Fruit fly (Drosophila melanogaster) whole organism, embryonic: ENCODE data around the gene Sec23.

Experiments
- Bteb2 ChIP-seq: fragments of 200-800 bp; sonication (Bioruptor generic); optimal IDR thresholded peaks from 2 replicates; lab custom pipeline; 2016; ENCODE audit warnings: missing biosample characterization, missing genetic modification characterization
- C15 ChIP-seq: fragments of 200-800 bp; sonication (Bioruptor generic); IDR thresholded peaks from 3 replicates; pipeline ENCODE4 v1.3.6; 2022; ENCODE audit warnings: missing biosample characterization, missing genetic modification characterization
- CG12219 ChIP-seq: fragments of 200-800 bp; sonication (Bioruptor generic); optimal IDR thresholded peaks from 3 replicates; lab custom pipeline; 2018; ENCODE audit warnings: missing biosample characterization, mild to moderate bottlenecking, missing genetic modification characterization
- CG12236 ChIP-seq: fragments of 200-800 bp; sonication (Bioruptor generic); optimal IDR thresholded peaks from 2 replicates; lab custom pipeline; 2016; ENCODE audit warnings: missing biosample characterization, missing genetic modification characterization
- CG13624 ChIP-seq: fragments of 200-800 bp; sonication (Bioruptor generic); optimal IDR thresholded peaks from 2 replicates; lab custom pipeline; 2016; ENCODE audit warnings: missing biosample characterization, missing genetic modification characterization
- CG15479 ChIP-seq: fragments of 200-800 bp; sonication (Bioruptor generic); optimal IDR thresholded peaks from 3 replicates; lab custom pipeline; 2019; ENCODE audit warnings: missing biosample characterization, mild to moderate bottlenecking, missing genetic modification characterization, moderate library complexity
- CG1647 ChIP-seq: fragments of 200-800 bp; sonication (Bioruptor generic); optimal IDR thresholded peaks from 3 replicates; lab custom pipeline; 2016; ENCODE audit warnings: missing biosample characterization, missing genetic modification characterization
- CG16815 ChIP-seq: fragments of 200-800 bp; sonication (Bioruptor generic); optimal IDR thresholded peaks from 3 replicates; lab custom pipeline; 2017; ENCODE audit warnings: missing biosample characterization, mild to moderate bottlenecking, missing genetic modification characterization
- CG17359 ChIP-seq: fragments of 200-800 bp; sonication (Bioruptor generic); optimal IDR thresholded peaks from 3 replicates; lab custom pipeline; 2018; ENCODE audit warnings: missing biosample characterization, mild to moderate bottlenecking, missing genetic modification characterization, moderate library complexity
- CG3065 ChIP-seq: fragments of 200-800 bp; sonication (Bioruptor generic); optimal IDR thresholded peaks from 2 replicates; lab custom pipeline; 2016; ENCODE audit warnings: missing biosample characterization, missing genetic modification characterization
- CG3163 ChIP-seq: fragments of 200-800 bp; sonication (Bioruptor generic); optimal IDR thresholded peaks from 3 replicates; lab custom pipeline; 2016; ENCODE audit warnings: missing biosample characterization, missing genetic modification characterization
- CG32532 ChIP-seq: fragments of 200-800 bp; sonication (Bioruptor generic); IDR thresholded peaks from 2 replicates; pipeline ENCODE4 v1.3.6; 2022; ENCODE audit warnings: missing biosample characterization, missing genetic modification characterization
- CG32772 ChIP-seq: fragments of 200-800 bp; sonication (Bioruptor generic); IDR thresholded peaks from 2 replicates; pipeline ENCODE4 v1.3.6; 2022; ENCODE audit warnings: missing biosample characterization, missing genetic modification characterization
- CG34422 ChIP-seq: fragments of 200-800 bp; sonication (Bioruptor generic); IDR thresholded peaks from 3 replicates; pipeline ENCODE4 v1.3.6; 2022; ENCODE audit warnings: missing biosample characterization, missing genetic modification characterization
- CG3726 ChIP-seq: fragments of 200-800 bp; sonication (Bioruptor generic); IDR thresholded peaks from 3 replicates; pipeline ENCODE4, ENCODE4 v1.3.6; 2022; ENCODE audit warnings: missing biosample characterization, missing genetic modification characterization
- CG6175 ChIP-seq: fragments of 200-800 bp; sonication (Bioruptor generic); IDR thresholded peaks from 3 replicates; pipeline ENCODE4 v1.3.6; 2022; ENCODE audit warnings: missing biosample characterization, missing genetic modification characterization
- CG6791 ChIP-seq: fragments of 200-800 bp; sonication (Bioruptor generic); IDR thresholded peaks from 3 replicates; pipeline ENCODE4 v1.3.6; 2022; ENCODE audit warnings: missing biosample characterization, missing genetic modification characterization; ENCODE audit not compliant: partially characterized antibody
- CG9797 ChIP-seq: fragments of 200-800 bp; sonication (Bioruptor generic); optimal IDR thresholded peaks from 3 replicates; lab custom pipeline; 2018; ENCODE audit warnings: missing biosample characterization, mild to moderate bottlenecking, missing genetic modification characterization
- Dfd ChIP-seq, 2 experiments: fragments of >200 bp; optimal IDR thresholded peaks; 2 replicates each; lab custom pipeline; 2017; ENCODE audit warnings: missing biosample characterization in 2 of 2, missing genetic modification characterization in 2 of 2
- Dll ChIP-seq: fragments of 200-800 bp; sonication (Bioruptor generic); IDR thresholded peaks from 4 replicates; pipeline ENCODE4 v1.3.6; 2022; ENCODE audit warnings: missing biosample characterization, missing genetic modification characterization; ENCODE audit not compliant: partially characterized antibody
- HmgZ ChIP-seq: fragments of 200-800 bp; sonication (Bioruptor generic); optimal IDR thresholded peaks from 2 replicates; lab custom pipeline; 2018; ENCODE audit warnings: missing biosample characterization, mild to moderate bottlenecking, missing genetic modification characterization
- Hmr ChIP-seq: fragments of 200-800 bp; sonication (Bioruptor generic); optimal IDR thresholded peaks from 3 replicates; lab custom pipeline; 2017; ENCODE audit warnings: mild to moderate bottlenecking, missing biosample characterization, missing genetic modification reagents, missing genetic modification characterization
- Hr39 ChIP-seq: fragments of >200 bp; optimal IDR thresholded peaks from 2 replicates; lab custom pipeline; 2017
- MBD-R2 ChIP-seq: fragments of 200-800 bp; sonication (Bioruptor generic); IDR thresholded peaks from 2 replicates; pipeline ENCODE4 v1.3.6; 2022; ENCODE audit warnings: missing biosample characterization, missing genetic modification characterization
- MESR4 ChIP-seq: fragments of 200-800 bp; sonication (Bioruptor generic); optimal IDR thresholded peaks from 2 replicates; lab custom pipeline; 2018; ENCODE audit warnings: missing biosample characterization, mild to moderate bottlenecking, missing genetic modification characterization, moderate library complexity
- MTF-1 ChIP-seq: fragments of 200-800 bp; sonication (Bioruptor generic); optimal IDR thresholded peaks from 2 replicates; lab custom pipeline; 2018; ENCODE audit warnings: missing biosample characterization, mild to moderate bottlenecking, missing genetic modification characterization, borderline replicate concordance
- Poxn ChIP-seq: fragments of 200-800 bp; sonication (Bioruptor generic); IDR thresholded peaks from 2 replicates; pipeline ENCODE4 v1.3.6; 2022; ENCODE audit warnings: missing biosample characterization, missing genetic modification characterization
- Sry-δ ChIP-seq: fragments of 200-800 bp; sonication (Bioruptor generic); optimal IDR thresholded peaks from 2 replicates; lab custom pipeline; 2016; ENCODE audit warnings: missing biosample characterization, missing genetic modification characterization
- Trl ChIP-seq, 3 experiments: fragments of >200 bp in 2 of 3; fragments of 200-800 bp in 1 of 3; sonication (Bioruptor generic) in 1 of 3; optimal IDR thresholded peaks; 2 replicates in 1 of 3; 3 replicates in 2 of 3; lab custom pipeline; 2016 to 2017; ENCODE audit warnings: missing biosample characterization in 1 of 3, missing genetic modification characterization in 1 of 3
- ara ChIP-seq: fragments of 200-800 bp; sonication (Bioruptor generic); IDR thresholded peaks from 2 replicates; pipeline ENCODE4 v1.3.6; 2022; ENCODE audit warnings: missing biosample characterization, missing genetic modification characterization
- btn ChIP-seq: fragments of 200-800 bp; sonication (Bioruptor generic); optimal IDR thresholded peaks from 2 replicates; lab custom pipeline; 2016; ENCODE audit warnings: missing biosample characterization, missing genetic modification characterization
- cato ChIP-seq: fragments of 200-800 bp; sonication (Bioruptor generic); optimal IDR thresholded peaks from 2 replicates; lab custom pipeline; 2016; ENCODE audit warnings: missing biosample characterization, missing genetic modification characterization, borderline replicate concordance
- da ChIP-seq: fragments of 200-800 bp; sonication (Bioruptor generic); optimal IDR thresholded peaks from 2 replicates; lab custom pipeline; 2016; ENCODE audit warnings: missing biosample characterization, missing genetic modification characterization
- dimm ChIP-seq: fragments of 200-800 bp; sonication (Bioruptor generic); IDR thresholded peaks from 2 replicates; pipeline ENCODE4 v1.3.6; 2022; ENCODE audit warnings: missing biosample characterization, missing genetic modification characterization
- dmrt99B ChIP-seq: fragments of 200-800 bp; sonication (Bioruptor generic); optimal IDR thresholded peaks from 2 replicates; lab custom pipeline; 2018; ENCODE audit warnings: missing biosample characterization, mild to moderate bottlenecking, missing genetic modification characterization, moderate library complexity
- esg ChIP-seq: fragments of 200-800 bp; sonication (Bioruptor generic); conservative IDR thresholded peaks from 2 replicates; pipeline ENCODE4 v1.3.6; 2022; ENCODE audit warnings: missing biosample characterization, missing genetic modification characterization
- ewg ChIP-seq: fragments of 200-800 bp; sonication (Bioruptor generic); optimal IDR thresholded peaks from 3 replicates; lab custom pipeline; 2017; ENCODE audit warnings: mild to moderate bottlenecking, missing biosample characterization, missing genetic modification reagents, missing genetic modification characterization
- ham ChIP-seq: fragments of 200-800 bp; sonication (Bioruptor generic); IDR thresholded peaks from 2 replicates; pipeline ENCODE4 v1.3.6; 2022; ENCODE audit warnings: missing biosample characterization, missing genetic modification characterization
- hkb ChIP-seq, 2 experiments: fragments of 200-800 bp in 1 of 2; fragments of >200 bp in 1 of 2; sonication (Bioruptor generic) in 1 of 2; IDR thresholded peaks in 1 of 2; optimal IDR thresholded peaks in 1 of 2; 2 replicates each; pipeline versions ENCODE4 v1.3.6 to Lab custom; 2017 to 2022; ENCODE audit warnings: missing biosample characterization in 1 of 2, missing genetic modification characterization in 1 of 2
- jumu ChIP-seq: fragments of 200-800 bp; sonication (Bioruptor generic); optimal IDR thresholded peaks from 3 replicates; lab custom pipeline; 2016; ENCODE audit warnings: missing biosample characterization, missing genetic modification characterization
- pros ChIP-seq: fragments of 200-800 bp; sonication (Bioruptor generic); optimal IDR thresholded peaks from 3 replicates; lab custom pipeline; 2019; ENCODE audit warnings: missing biosample characterization, mild to moderate bottlenecking, missing genetic modification characterization, moderate library complexity
- ro ChIP-seq: fragments of 200-800 bp; sonication (Bioruptor generic); IDR thresholded peaks from 2 replicates; pipeline ENCODE4 v1.3.6; 2022; ENCODE audit warnings: missing biosample characterization, missing genetic modification characterization
- run ChIP-seq: fragments of 200-800 bp; sonication (Bioruptor generic); optimal IDR thresholded peaks from 3 replicates; lab custom pipeline; 2018; ENCODE audit warnings: missing biosample characterization, mild to moderate bottlenecking, missing genetic modification characterization
- sens-2 ChIP-seq: fragments of 200-800 bp; sonication (Bioruptor generic); IDR thresholded peaks from 2 replicates; pipeline ENCODE4 v1.3.6; 2022; ENCODE audit warnings: missing biosample characterization, missing genetic modification characterization
- seq ChIP-seq: fragments of 200-800 bp; sonication (Bioruptor generic); IDR thresholded peaks from 2 replicates; pipeline ENCODE4 v1.3.6; 2022; ENCODE audit warnings: missing biosample characterization, missing genetic modification characterization
- sisA ChIP-seq: fragments of 200-800 bp; sonication (Bioruptor generic); IDR thresholded peaks from 2 replicates; pipeline ENCODE4 v1.3.6; 2022; ENCODE audit warnings: missing biosample characterization, missing genetic modification characterization
- slbo ChIP-seq: fragments of 200-800 bp; sonication (Bioruptor generic); IDR thresholded peaks from 2 replicates; pipeline ENCODE4 v1.3.6; 2022; ENCODE audit warnings: missing biosample characterization, missing genetic modification characterization
- twi ChIP-seq: fragments of 200-800 bp; optimal IDR thresholded peaks from 2 replicates; lab custom pipeline; 2019; ENCODE audit warnings: missing biosample characterization, mild to moderate bottlenecking, missing genetic modification characterization, moderate library complexity

The Sec23 gene

DNA sequence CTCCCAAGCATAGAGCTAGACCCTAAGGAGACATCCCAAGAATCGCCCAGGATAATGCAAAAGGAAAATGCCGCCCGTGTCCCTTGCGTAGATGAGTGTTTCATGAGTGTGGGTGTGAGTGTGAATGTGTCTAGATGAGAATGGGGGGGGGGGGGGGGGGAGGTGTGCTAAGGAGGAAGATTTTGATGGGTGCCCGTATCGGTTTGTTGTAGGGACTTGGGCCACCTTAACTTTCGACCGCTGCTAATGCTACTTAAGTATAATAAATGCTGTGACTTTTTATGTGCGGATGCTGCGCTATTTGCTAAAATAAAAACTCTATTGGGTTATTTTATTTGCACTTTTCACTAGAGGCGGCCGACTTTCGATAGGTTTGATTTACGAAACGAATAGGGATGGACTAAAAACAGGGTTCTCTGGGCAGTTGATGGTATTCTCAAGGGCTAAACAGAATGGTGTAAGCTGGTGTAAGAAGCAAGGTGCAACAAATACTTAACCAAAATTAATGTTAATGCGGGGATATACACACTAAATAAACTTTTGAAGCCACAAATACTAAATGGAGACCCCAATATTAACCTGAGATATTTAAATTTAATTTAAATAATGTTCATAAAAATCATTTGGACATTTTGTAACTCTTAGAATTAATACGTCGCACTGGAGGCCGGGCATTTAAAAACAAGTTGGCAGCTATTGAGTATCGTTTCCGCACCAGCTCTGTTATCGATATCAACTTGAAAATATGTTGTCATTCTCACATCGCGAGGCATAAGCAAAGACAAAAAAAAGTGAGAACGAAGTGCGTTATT lies 20.3 kb downstream of the Sec23 start, which contains the start of the genes Xe7 and Atg17 (continued):
- TF ChIP-seq Dfd (GFP tag; optimal IDR thresholded peaks at IDR 0.05; lab: Kevin White, UChicago), result peak in 1 of 2 experiments; percentile 93
- peak; percentile 87 for TF ChIP-seq jumu (GFP tag; lab: Kevin White, UChicago)
- TF ChIP-seq da (GFP tag; lab: Kevin White, UChicago), result peak; percentile 72
- TF ChIP-seq CG16815 (GFP tag; lab: Kevin White, UChicago), result peak; percentile 94
- peak; percentile 91 for TF ChIP-seq CG34422 (GFP tag; lab: Robert Waterston, UW)
- TF ChIP-seq run (tag; lab: Kevin White, UChicago), result peak; percentile 55
- TF ChIP-seq HmgZ, result peak; percentile 90
- peak; percentile 80 for TF ChIP-seq Poxn
- TF ChIP-seq CG12236, result peak; percentile 53
- TF ChIP-seq twi (tag; lab: Kevin White, UChicago), result peak; percentile 90
- TF ChIP-seq Hmr (GFP tag; lab: Kevin White, UChicago), result peak; percentile 93
- TF ChIP-seq Bteb2, result peak; percentile 84
- TF ChIP-seq sisA, result peak; percentile 95
- TF ChIP-seq Hr39, result peak; percentile 32
- peak; percentile 4 for TF ChIP-seq dmrt99B
- TF ChIP-seq CG3163, result peak; percentile 42
- TF ChIP-seq dimm (GFP tag; lab: Robert Waterston, UW), result peak; percentile 54
- peak; percentile 91 for TF ChIP-seq CG32772 (GFP tag; lab: Robert Waterston, UW)
- TF ChIP-seq seq, result peak; percentile 88
- peak; percentile 96 for TF ChIP-seq MESR4 (GFP tag; lab: Kevin White, UChicago)
- TF ChIP-seq Trl (optimal IDR thresholded peaks at IDR 0.05; lab: Kevin White, UChicago), result no peak
- peak; percentile 89 for TF ChIP-seq Trl (GFP tag; optimal IDR thresholded peaks at IDR 0.05; lab: Kevin White, UChicago)
- TF ChIP-seq ham (GFP tag; lab: Robert Waterston, UW), result peak; percentile 82
- TF ChIP-seq CG3065 (GFP tag; lab: Kevin White, UChicago), result peak; percentile 84
- TF ChIP-seq CG15479 (GFP tag; lab: Kevin White, UChicago), result no peak
- TF ChIP-seq CG3726, result peak; percentile 73; the same call in 2 of the 3 replicates
- TF ChIP-seq Dll (GFP tag; lab: Robert Waterston, UW), result peak; percentile 74
- TF ChIP-seq CG12219 (GFP tag; lab: Kevin White, UChicago), result peak; percentile 68
- peak; percentile 89 for TF ChIP-seq CG1647 (GFP tag; lab: Kevin White, UChicago)
- no peak for TF ChIP-seq pros (GFP tag; lab: Kevin White, UChicago)
- peak; percentile 74 for TF ChIP-seq ro (GFP tag; lab: Robert Waterston, UW)
- TF ChIP-seq CG6175 (GFP tag; lab: Robert Waterston, UW), result peak; percentile 85; the same call in 2 of the 3 replicates
- peak; percentile 77 for TF ChIP-seq ara (GFP tag; lab: Robert Waterston, UW)
- peak; percentile 80 for TF ChIP-seq ewg (GFP tag; lab: Kevin White, UChicago)
- TF ChIP-seq Sry-δ, result peak; percentile 93
- 0 out of 3 replicates have a peak, but pooled peaks have one; percentile 52 for TF ChIP-seq CG6791 (GFP tag; lab: Robert Waterston, UW)
- peak; percentile 76 for TF ChIP-seq hkb (optimal IDR thresholded peaks at IDR 0.05; lab: Kevin White, UChicago)
- peak; percentile 74 for TF ChIP-seq hkb (GFP tag; IDR thresholded peaks at IDR 0.05; lab: Robert Waterston, UW)
- TF ChIP-seq CG32532, result peak; percentile 94
- TF ChIP-seq esg (GFP tag; lab: Robert Waterston, UW), result peak; percentile 93
- peak; percentile 50 for TF ChIP-seq CG9797 (GFP tag; lab: Kevin White, UChicago)
- peak; percentile 73 for TF ChIP-seq MBD-R2 (GFP tag; lab: Robert Waterston, UW)
- TF ChIP-seq cato, result peak; percentile 92
- peak; percentile 89 for TF ChIP-seq CG17359 (tag; lab: Kevin White, UChicago)
- peak; percentile 71 for TF ChIP-seq CG13624 (GFP tag; lab: Kevin White, UChicago)
- TF ChIP-seq sens-2 (GFP tag; lab: Robert Waterston, UW), result peak; percentile 69; the same call in 1 of the 2 replicates
- TF ChIP-seq btn, result peak; percentile 47
- peak; percentile 67; the same call in 1 of the 3 replicates for TF ChIP-seq C15 (GFP tag; lab: Robert Waterston, UW)
- TF ChIP-seq MTF-1 (GFP tag; lab: Kevin White, UChicago), result peak; percentile 52
- peak; percentile 96 for TF ChIP-seq slbo (GFP tag; lab: Robert Waterston, UW)
